Fruit fly (Drosophila melanogaster): Measurements from ENCODE around the gene CG7368.

Gene CG7368

DNA sequence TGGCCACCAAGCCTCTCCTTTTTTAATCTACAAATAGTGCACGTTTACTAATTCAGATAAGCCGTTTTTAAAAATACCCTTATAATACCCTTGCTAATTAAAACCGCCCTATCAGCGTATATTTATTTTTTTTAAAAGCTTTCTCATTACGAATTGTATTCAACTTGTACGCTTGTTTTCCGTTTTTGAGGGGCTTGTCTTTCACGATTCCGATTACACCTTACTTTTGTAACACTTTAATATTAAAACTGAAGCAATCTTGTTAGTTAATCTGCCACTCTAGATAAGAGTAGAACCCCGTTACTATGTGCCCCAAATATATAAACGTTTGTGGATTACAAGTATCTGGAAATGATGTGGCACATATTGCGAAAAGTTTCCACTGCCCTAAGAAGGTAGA is 25.7 kb downstream of the CG7368 start:
- TF ChIP-seq CG32767 (GFP tag; IDR thresholded peaks at IDR 0.05), result no peak
- no peak for TF ChIP-seq knrl (GFP tag; IDR thresholded peaks at IDR 0.05; ENCODE audit: partially characterized antibody)
- TF ChIP-seq sens (GFP tag), result peak; percentile 2
- no peak for TF ChIP-seq nmo (GFP tag; optimal IDR thresholded peaks at IDR 0.05)
- TF ChIP-seq D19A (tag; optimal IDR thresholded peaks at IDR 0.05), result peak; percentile 41
- TF ChIP-seq CG3065 (GFP tag; optimal IDR thresholded peaks at IDR 0.05), result no peak
- no peak for TF ChIP-seq CG5953 (GFP tag; IDR thresholded peaks at IDR 0.05)
- TF ChIP-seq pfk (GFP tag; optimal IDR thresholded peaks at IDR 0.05), result no peak
- peak; percentile 23 for TF ChIP-seq CG34376 (GFP tag; optimal IDR thresholded peaks at IDR 0.05)
- TF ChIP-seq pnt (GFP tag; optimal IDR thresholded peaks at IDR 0.05), result no peak
- no peak for TF ChIP-seq D19B (GFP tag; optimal IDR thresholded peaks at IDR 0.05)
- no peak for TF ChIP-seq CG8478 (optimal IDR thresholded peaks at IDR 0.05)
- TF ChIP-seq sug (tag; optimal IDR thresholded peaks at IDR 0.05), result peak; percentile 44
- TF ChIP-seq exex (tag; optimal IDR thresholded peaks at IDR 0.05), result peak; percentile 83
- no peak for TF ChIP-seq CG2202 (tag; optimal IDR thresholded peaks at IDR 0.05)
- no peak for TF ChIP-seq unpg (GFP tag; optimal IDR thresholded peaks at IDR 0.05)
- no peak for TF ChIP-seq CG12744 (GFP tag; optimal IDR thresholded peaks at IDR 0.05)
- TF ChIP-seq CG12071 (GFP tag; optimal IDR thresholded peaks at IDR 0.05), result no peak
- no peak for TF ChIP-seq p53 (GFP tag; optimal IDR thresholded peaks at IDR 0.05)
- TF ChIP-seq CG18476 (GFP tag; optimal IDR thresholded peaks at IDR 0.05), result no peak
- no peak for TF ChIP-seq CG8944 (GFP tag; optimal IDR thresholded peaks at IDR 0.05)
- no peak for TF ChIP-seq crol (GFP tag; IDR thresholded peaks at IDR 0.05)
- no peak for TF ChIP-seq mld (GFP tag; IDR thresholded peaks at IDR 0.05; ENCODE audit: partially characterized antibody)
- peak; percentile 0 for TF ChIP-seq Vsx1 (GFP tag; optimal IDR thresholded peaks at IDR 0.05)
- TF ChIP-seq CG12236 (GFP tag; optimal IDR thresholded peaks at IDR 0.05), result no peak
- no peak for TF ChIP-seq crp (GFP tag; optimal IDR thresholded peaks at IDR 0.05)
- no peak for TF ChIP-seq Meics (GFP tag; optimal IDR thresholded peaks at IDR 0.05)
- TF ChIP-seq CG12219 (GFP tag; optimal IDR thresholded peaks at IDR 0.05), result no peak
- TF ChIP-seq CG3847 (GFP tag; IDR thresholded peaks at IDR 0.05), result no peak
- no peak for TF ChIP-seq psq (GFP tag; optimal IDR thresholded peaks at IDR 0.05)
- TF ChIP-seq Xbp1 (GFP tag; optimal IDR thresholded peaks at IDR 0.05), result no peak
- TF ChIP-seq CG3281 (GFP tag; optimal IDR thresholded peaks at IDR 0.05), result no peak
- TF ChIP-seq H2.0 (GFP tag; IDR thresholded peaks at IDR 0.05), result no peak
- no peak for TF ChIP-seq CoRest (tag; optimal IDR thresholded peaks at IDR 0.05)
- peak; percentile 51 for TF ChIP-seq mirr (GFP tag; optimal IDR thresholded peaks at IDR 0.05)
- peak in 1 of 2 experiments; percentile 13 for TF ChIP-seq Pdp1 (GFP tag; optimal IDR thresholded peaks at IDR 0.05)
- no peak for TF ChIP-seq Hmr (GFP tag; optimal IDR thresholded peaks at IDR 0.05)
- no peak for TF ChIP-seq Atf-2 (GFP tag; optimal IDR thresholded peaks at IDR 0.05)

DNA sequence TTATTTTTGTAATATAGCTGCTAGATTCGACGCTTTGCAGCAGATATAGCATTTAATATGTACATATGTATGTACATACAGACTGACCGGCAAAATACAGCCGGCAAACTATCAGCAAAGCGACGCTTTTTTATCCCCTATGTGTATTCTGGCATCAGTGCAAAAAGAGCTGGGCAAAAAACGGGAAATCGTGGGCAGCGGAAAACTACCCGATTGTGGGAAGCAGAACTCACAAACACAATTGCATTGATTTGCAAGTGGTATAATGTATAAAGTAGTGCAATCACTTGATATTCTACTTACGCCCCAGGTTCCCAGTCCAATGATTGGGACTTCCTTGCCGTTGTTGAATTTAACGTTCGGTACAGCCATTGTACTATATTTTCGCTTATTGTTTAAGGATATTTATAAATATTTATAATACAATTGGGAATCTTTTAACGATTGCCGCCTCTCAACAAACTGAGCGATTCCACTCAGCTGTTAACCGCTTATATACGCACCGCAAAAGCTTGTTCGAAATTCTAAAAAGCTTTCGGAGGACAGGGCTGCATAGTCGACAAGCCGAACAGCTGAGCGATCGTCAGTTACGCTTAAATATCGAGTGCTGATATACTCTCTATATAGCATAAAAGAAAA is 26.4 kb downstream of the CG7368 start:
- TF ChIP-seq CG3847 (GFP tag; IDR thresholded peaks at IDR 0.05) (no peak), CG7928 (GFP tag; optimal IDR thresholded peaks at IDR 0.05) (peak; percentile 94), Myb (GFP tag; optimal IDR thresholded peaks at IDR 0.05) (peak; percentile 61), CG8089 (GFP tag; optimal IDR thresholded peaks at IDR 0.05) (no peak), Scr (GFP tag; IDR thresholded peaks at IDR 0.05; ENCODE audit: partially characterized antibody) (no peak), salm (tag; optimal IDR thresholded peaks at IDR 0.05) (no peak), luna (GFP tag; optimal IDR thresholded peaks at IDR 0.05) (no peak), MBD-R2 (GFP tag; IDR thresholded peaks at IDR 0.05) (peak; percentile 17; the same call in 1 of the 2 replicates), tna (GFP tag; IDR thresholded peaks at IDR 0.05; ENCODE audit: partially characterized antibody) (no peak), CG18262 (tag; optimal IDR thresholded peaks at IDR 0.05) (no peak), HLH4C (GFP tag; IDR thresholded peaks at IDR 0.05; ENCODE audit: partially characterized antibody) (peak; percentile 16; the same call in 1 of the 3 replicates), wek (GFP tag; optimal IDR thresholded peaks at IDR 0.05) (no peak), CG14441 (GFP tag; IDR thresholded peaks at IDR 0.05) (0 out of 2 replicates have a peak, but pooled peaks have one; percentile 5), kay (GFP tag; optimal IDR thresholded peaks at IDR 0.05) (no peak), dm (GFP tag; optimal IDR thresholded peaks at IDR 0.05) (no peak)

All from whole organism, embryonic.